Fruit fly (Drosophila melanogaster) S2 (cell line): Measurements from ENCODE around the gene tadr.

Experiments
- CG8478 ChIP-seq: fragments of >200 bp; optimal IDR thresholded peaks from 2 replicates; lab custom pipeline; 2018
- CTCF ChIP-seq, 2 experiments: fragments of >200 bp; optimal IDR thresholded peaks; 2 replicates each; lab custom pipeline; 2018

DNA sequence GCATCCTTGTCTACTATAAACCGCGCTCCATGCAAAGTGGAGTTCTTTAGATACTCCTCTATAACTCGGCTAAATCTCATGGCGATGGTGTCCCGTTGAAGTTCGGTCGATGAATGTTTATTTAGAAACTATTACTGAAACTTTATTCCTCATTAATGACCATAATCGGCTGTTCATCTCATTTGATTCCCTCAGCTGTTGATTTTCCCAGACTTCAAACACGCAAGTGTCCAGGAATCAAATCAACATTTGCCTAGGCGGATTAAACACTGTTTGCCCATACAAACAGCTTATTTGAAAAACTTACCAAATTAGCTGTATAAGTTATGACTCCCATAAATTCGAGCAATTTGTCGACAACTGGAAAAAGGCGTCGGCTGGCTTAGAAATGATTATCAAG, 13.4 kb downstream of the tadr start, which contains the start of gene ppk13:
- TF ChIP-seq CG8478 (lab: Kevin White, UChicago), result no peak
- no peak for TF ChIP-seq CTCF (optimal IDR thresholded peaks at IDR 0.05; lab: Kevin White, UChicago)
